Fruit fly (Drosophila melanogaster): ENCODE measurements around the gene Mst87F.

The Mst87F gene

dm6 chr3R:13797823-13798446, 29.9 kb downstream of the Mst87F start (continued):
- TF ChIP-seq CG17328 (GFP tag; IDR thresholded peaks at IDR 0.05): no peak
- no peak for TF ChIP-seq Ets97D (GFP tag; optimal IDR thresholded peaks at IDR 0.05)
- TF ChIP-seq kay (GFP tag; optimal IDR thresholded peaks at IDR 0.05): no peak
- TF ChIP-seq CG10979 (tag; optimal IDR thresholded peaks at IDR 0.05): no peak
- no peak for TF ChIP-seq Ptx1 (GFP tag; IDR thresholded peaks at IDR 0.05)
- TF ChIP-seq HmgD (GFP tag; optimal IDR thresholded peaks at IDR 0.05): no peak
- TF ChIP-seq Atf6 (GFP tag; IDR thresholded peaks at IDR 0.05): no peak
- TF ChIP-seq ERR (GFP tag; optimal IDR thresholded peaks at IDR 0.05): no peak
- TF ChIP-seq lbe (GFP tag; optimal IDR thresholded peaks at IDR 0.05): no peak
- TF ChIP-seq CG1832 (GFP tag; optimal IDR thresholded peaks at IDR 0.05): peak; percentile 27
- TF ChIP-seq odd (GFP tag; optimal IDR thresholded peaks at IDR 0.05): no peak
- no peak for TF ChIP-seq CG2202 (tag; optimal IDR thresholded peaks at IDR 0.05)
- no peak for TF ChIP-seq stc (GFP tag; IDR thresholded peaks at IDR 0.05)
- TF ChIP-seq CG14860 (GFP tag; IDR thresholded peaks at IDR 0.05; ENCODE audit: partially characterized antibody): peak; percentile 75
- TF ChIP-seq fd102C (GFP tag; optimal IDR thresholded peaks at IDR 0.05): no peak
- no peak for TF ChIP-seq CG9817 (tag; optimal IDR thresholded peaks at IDR 0.05)
- TF ChIP-seq Usf (GFP tag; optimal IDR thresholded peaks at IDR 0.05): no peak
- no peak for TF ChIP-seq CG9876 (GFP tag; optimal IDR thresholded peaks at IDR 0.05)
- TF ChIP-seq CG18764 (GFP tag; optimal IDR thresholded peaks at IDR 0.05): no peak
- TF ChIP-seq CG7963 (GFP tag; IDR thresholded peaks at IDR 0.05; ENCODE audit: partially characterized antibody): peak; percentile 68
- no peak for TF ChIP-seq row (GFP tag; IDR thresholded peaks at IDR 0.05)
- no peak for TF ChIP-seq emc (GFP tag; optimal IDR thresholded peaks at IDR 0.05)
- TF ChIP-seq Sry-δ (GFP tag; optimal IDR thresholded peaks at IDR 0.05): no peak
- TF ChIP-seq CG15696 (tag; optimal IDR thresholded peaks at IDR 0.05): no peak
- TF ChIP-seq Hand (GFP tag; optimal IDR thresholded peaks at IDR 0.05): no peak
- TF ChIP-seq BtbVII (GFP tag; optimal IDR thresholded peaks at IDR 0.05): no peak
- TF ChIP-seq trh (GFP tag; optimal IDR thresholded peaks at IDR 0.05): no peak
- TF ChIP-seq fd96Cb (tag; optimal IDR thresholded peaks at IDR 0.05): no peak
- no peak for TF ChIP-seq lmd (GFP tag; IDR thresholded peaks at IDR 0.05)
- TF ChIP-seq danr (GFP tag; IDR thresholded peaks at IDR 0.05): no peak
- TF ChIP-seq bbx (GFP tag; IDR thresholded peaks at IDR 0.05; ENCODE audit: partially characterized antibody): peak; percentile 82
- no peak for TF ChIP-seq en (GFP tag; optimal IDR thresholded peaks at IDR 0.05)
- no peak for TF ChIP-seq CG2678 (tag; optimal IDR thresholded peaks at IDR 0.05)
- TF ChIP-seq sens (GFP tag): peak; percentile 45
- no peak for TF ChIP-seq CG4360 (GFP tag; IDR thresholded peaks at IDR 0.05)
- peak; percentile 72; the same call in 2 of the 3 replicates for TF ChIP-seq hb (GFP tag; IDR thresholded peaks at IDR 0.05; ENCODE audit: partially characterized antibody)
- TF ChIP-seq aop (GFP tag; IDR thresholded peaks at IDR 0.05): peak; percentile 43; the same call in 1 of the 2 replicates
- TF ChIP-seq amos (GFP tag; IDR thresholded peaks at IDR 0.05; ENCODE audit: partially characterized antibody): peak; percentile 77; the same call in 1 of the 2 replicates
- no peak for TF ChIP-seq CG14014 (GFP tag; IDR thresholded peaks at IDR 0.05)
- no peak for TF ChIP-seq CG3995 (GFP tag; optimal IDR thresholded peaks at IDR 0.05)
- TF ChIP-seq CG2129 (GFP tag; IDR thresholded peaks at IDR 0.05; ENCODE audit: partially characterized antibody): peak; percentile 40; the same call in 1 of the 2 replicates
- TF ChIP-seq CG18011 (GFP tag; optimal IDR thresholded peaks at IDR 0.05): no peak
- no peak for TF ChIP-seq sqz (GFP tag; optimal IDR thresholded peaks at IDR 0.05)
- no peak for TF ChIP-seq CG16815 (GFP tag; optimal IDR thresholded peaks at IDR 0.05)
- TF ChIP-seq maf-S (GFP tag; optimal IDR thresholded peaks at IDR 0.05): no peak
- TF ChIP-seq Meics (GFP tag; optimal IDR thresholded peaks at IDR 0.05): no peak
- no peak for TF ChIP-seq Jarid2 (GFP tag; optimal IDR thresholded peaks at IDR 0.05)
- TF ChIP-seq lab (GFP tag; optimal IDR thresholded peaks at IDR 0.05): no peak
- TF ChIP-seq p53 (GFP tag; optimal IDR thresholded peaks at IDR 0.05): no peak
- TF ChIP-seq CG6791 (GFP tag; IDR thresholded peaks at IDR 0.05; ENCODE audit: partially characterized antibody): peak; percentile 82
